Fruit fly (Drosophila melanogaster): ENCODE results near the gene knrl.
A peak's percentile ranks its signal among the peaks of the same experiment; 100 is the strongest.

The knrl gene

dm6 chr3L:20663967-20664366, 43.5 kb upstream of the knrl start (continued):
- no peak for TF ChIP-seq CG7372 (GFP tag; IDR thresholded peaks at IDR 0.05)
- no peak for TF ChIP-seq chn (GFP tag; optimal IDR thresholded peaks at IDR 0.05)
- no peak for TF ChIP-seq Fer1 (GFP tag; optimal IDR thresholded peaks at IDR 0.05)
- TF ChIP-seq schlank (tag; optimal IDR thresholded peaks at IDR 0.05): no peak
- TF ChIP-seq CG32772 (GFP tag; IDR thresholded peaks at IDR 0.05): no peak
- no peak for TF ChIP-seq Nf-YC (tag; optimal IDR thresholded peaks at IDR 0.05)
- no peak for TF ChIP-seq CG8478 (optimal IDR thresholded peaks at IDR 0.05)
- TF ChIP-seq CG2120 (GFP tag; optimal IDR thresholded peaks at IDR 0.05): no peak
- TF ChIP-seq HLH54F (GFP tag; optimal IDR thresholded peaks at IDR 0.05): no peak
- no peak for TF ChIP-seq CG11247 (GFP tag; IDR thresholded peaks at IDR 0.05)
- TF ChIP-seq ash1 (GFP tag; optimal IDR thresholded peaks at IDR 0.05): no peak
- no peak for TF ChIP-seq Hr51 (GFP tag; optimal IDR thresholded peaks at IDR 0.05)
- no peak for TF ChIP-seq Antp (GFP tag; optimal IDR thresholded peaks at IDR 0.05)
- no peak for TF ChIP-seq CG14441 (GFP tag; IDR thresholded peaks at IDR 0.05)
- no peak for TF ChIP-seq cato (GFP tag; optimal IDR thresholded peaks at IDR 0.05; ENCODE audit: borderline replicate concordance)
- no peak for TF ChIP-seq da (GFP tag; optimal IDR thresholded peaks at IDR 0.05)
- no peak for TF ChIP-seq CG4617 (GFP tag; optimal IDR thresholded peaks at IDR 0.05; ENCODE audit: borderline replicate concordance)
- TF ChIP-seq CG10274 (GFP tag; optimal IDR thresholded peaks at IDR 0.05): no peak
- TF ChIP-seq pzg (GFP tag; optimal IDR thresholded peaks at IDR 0.05): no peak
- TF ChIP-seq row (GFP tag; IDR thresholded peaks at IDR 0.05): no peak
- no peak for TF ChIP-seq br (optimal IDR thresholded peaks at IDR 0.05)
- TF ChIP-seq sna (GFP tag; IDR thresholded peaks at IDR 0.05; ENCODE audit: partially characterized antibody): no peak
- no peak for TF ChIP-seq h (optimal IDR thresholded peaks at IDR 0.05)
- TF ChIP-seq Ada2b (GFP tag; IDR thresholded peaks at IDR 0.05): no peak
- no peak for TF ChIP-seq CG34224 (GFP tag; IDR thresholded peaks at IDR 0.05; ENCODE audit: partially characterized antibody)
- TF ChIP-seq CG8290 (GFP tag; optimal IDR thresholded peaks at IDR 0.05): no peak
- TF ChIP-seq CG8290 (tag; optimal IDR thresholded peaks at IDR 0.05): no peak
- TF ChIP-seq CG15073 (GFP tag; optimal IDR thresholded peaks at IDR 0.05): no peak
- TF ChIP-seq chm (GFP tag; IDR thresholded peaks at IDR 0.05): peak; percentile 52; the same call in 1 of the 2 replicates
- no peak for TF ChIP-seq toy (GFP tag; IDR thresholded peaks at IDR 0.05)
- TF ChIP-seq Hey (tag; optimal IDR thresholded peaks at IDR 0.05): no peak
- TF ChIP-seq CG10267 (tag; optimal IDR thresholded peaks at IDR 0.05): no peak
- no peak for TF ChIP-seq gsb-n (tag; optimal IDR thresholded peaks at IDR 0.05)
- TF ChIP-seq salm (tag; optimal IDR thresholded peaks at IDR 0.05): no peak
- peak; percentile 8 for TF ChIP-seq CG11504 (tag; optimal IDR thresholded peaks at IDR 0.05)
- no peak for TF ChIP-seq ems (GFP tag; optimal IDR thresholded peaks at IDR 0.05)
- no peak for TF ChIP-seq nom (GFP tag; optimal IDR thresholded peaks at IDR 0.05)
- TF ChIP-seq Atf6 (GFP tag; IDR thresholded peaks at IDR 0.05): no peak
- peak; percentile 10 for TF ChIP-seq CG1603 (tag; optimal IDR thresholded peaks at IDR 0.05)
- no peak for TF ChIP-seq D (optimal IDR thresholded peaks at IDR 0.05)
- TF ChIP-seq D (GFP tag; optimal IDR thresholded peaks at IDR 0.05): no peak
- TF ChIP-seq pum (GFP tag; optimal IDR thresholded peaks at IDR 0.05): no peak
- TF ChIP-seq Ravus (GFP tag; IDR thresholded peaks at IDR 0.05): no peak
- no peak for TF ChIP-seq CG42726 (GFP tag; IDR thresholded peaks at IDR 0.05; ENCODE audit: partially characterized antibody)
- TF ChIP-seq sens (GFP tag): no peak
- TF ChIP-seq so (GFP tag; IDR thresholded peaks at IDR 0.05): no peak
- TF ChIP-seq CG33557 (GFP tag; optimal IDR thresholded peaks at IDR 0.05): peak; percentile 35
- TF ChIP-seq Adf1 (GFP tag; IDR thresholded peaks at IDR 0.05): no peak
- TF ChIP-seq E2f2 (GFP tag; IDR thresholded peaks at IDR 0.05): no peak; the same call in 1 of the 2 replicates
- TF ChIP-seq CG34422 (GFP tag; IDR thresholded peaks at IDR 0.05): no peak
- peak; percentile 0 for TF ChIP-seq CG9609 (GFP tag; optimal IDR thresholded peaks at IDR 0.05)
- TF ChIP-seq CG10979 (tag; optimal IDR thresholded peaks at IDR 0.05): no peak
- no peak for TF ChIP-seq CG17186 (GFP tag; optimal IDR thresholded peaks at IDR 0.05)
- no peak for TF ChIP-seq CG12659 (GFP tag; optimal IDR thresholded peaks at IDR 0.05)

Measured in whole organism, embryonic.